Worm (Caenorhabditis elegans): Measurements from ENCODE around the gene F08G2.5.

- TF ChIP-seq cog-1 (tag; optimal IDR thresholded peaks at IDR 0.05) = no peak
- no peak for TF ChIP-seq ref-1 (GFP tag; conservative IDR thresholded peaks at IDR 0.05)
- 0 out of 2 replicates have a peak, but pooled peaks have one; percentile 31 for TF ChIP-seq tab-1 (GFP tag; IDR thresholded peaks at IDR 0.05)
Observed at ce11 chrII:13795160-13795559, 38.3 kb downstream of the F08G2.5 start.
